Worm (Caenorhabditis elegans): ENCODE data around the gene C43C3.4.

DNA sequence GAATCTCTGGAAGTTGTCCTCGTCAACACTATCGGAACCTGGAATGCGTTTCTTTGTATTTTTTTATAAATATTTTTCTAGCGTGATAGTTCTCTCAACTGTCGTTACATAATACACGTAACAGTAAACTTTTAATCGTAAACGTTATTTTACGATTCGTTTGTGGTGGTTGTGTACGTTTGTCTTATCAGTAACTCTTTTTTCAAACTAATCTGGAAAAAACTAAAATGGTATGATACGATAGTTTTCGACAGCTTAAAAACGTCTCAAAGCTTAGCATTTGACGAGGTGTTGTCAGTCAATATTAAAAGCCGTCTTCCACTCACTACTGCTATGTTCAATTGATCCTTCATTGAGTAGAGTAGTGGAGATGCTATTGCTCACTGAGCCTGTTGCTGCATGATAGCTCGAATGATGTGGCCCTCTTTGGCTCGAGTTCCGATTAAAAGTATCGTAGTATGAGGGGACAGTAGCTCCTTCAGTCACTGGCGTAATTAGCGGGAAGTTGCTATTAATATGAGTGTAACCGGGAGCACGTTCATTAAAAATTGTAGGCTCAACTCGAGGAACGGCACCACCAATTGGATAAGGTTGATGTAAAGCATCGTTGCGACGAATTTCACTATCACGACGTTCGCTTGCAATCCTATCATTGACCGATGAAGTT, 2.2 kb upstream of the C43C3.4 start:
- no peak for TF ChIP-seq mdl-1 (tag; optimal IDR thresholded peaks at IDR 0.05)
- TF ChIP-seq nhr-12 (tag; optimal IDR thresholded peaks at IDR 0.05) = no peak
- TF ChIP-seq unc-39 (tag; optimal IDR thresholded peaks at IDR 0.05) = no peak
